Worm (Caenorhabditis elegans): ENCODE data around the gene T11F9.21.

DNA sequence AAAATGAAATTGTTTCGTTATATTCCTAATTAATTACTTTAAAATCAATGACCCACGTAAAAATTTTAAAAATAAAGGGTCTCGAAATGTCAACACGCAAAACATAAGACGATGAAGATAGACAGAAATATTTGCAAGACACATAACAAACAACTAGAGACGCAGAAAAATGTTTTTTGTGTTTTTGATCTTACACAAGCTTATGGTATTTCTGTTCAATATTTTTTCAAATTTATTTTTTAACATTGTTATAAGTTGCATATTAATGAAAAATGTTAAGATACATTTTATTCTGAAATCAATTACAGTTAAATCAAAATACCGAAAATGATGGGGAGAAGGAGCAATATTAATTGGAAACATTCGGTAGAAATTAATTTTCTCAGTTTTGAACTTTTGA, 20.9 kb downstream of the T11F9.21 start, which contains the start of gene C55A6.3:
- no peak for TF ChIP-seq eor-1 (tag; optimal IDR thresholded peaks at IDR 0.05)
- no peak for TF ChIP-seq ceh-82 (tag; optimal IDR thresholded peaks at IDR 0.05)
- TF ChIP-seq elt-3 (tag; optimal IDR thresholded peaks at IDR 0.05) = no peak
- no peak for TF ChIP-seq ztf-11 (tag; optimal IDR thresholded peaks at IDR 0.05)
